Fruit fly (Drosophila melanogaster): ENCODE measurements around the gene Karl.

Gene Karl

DNA sequence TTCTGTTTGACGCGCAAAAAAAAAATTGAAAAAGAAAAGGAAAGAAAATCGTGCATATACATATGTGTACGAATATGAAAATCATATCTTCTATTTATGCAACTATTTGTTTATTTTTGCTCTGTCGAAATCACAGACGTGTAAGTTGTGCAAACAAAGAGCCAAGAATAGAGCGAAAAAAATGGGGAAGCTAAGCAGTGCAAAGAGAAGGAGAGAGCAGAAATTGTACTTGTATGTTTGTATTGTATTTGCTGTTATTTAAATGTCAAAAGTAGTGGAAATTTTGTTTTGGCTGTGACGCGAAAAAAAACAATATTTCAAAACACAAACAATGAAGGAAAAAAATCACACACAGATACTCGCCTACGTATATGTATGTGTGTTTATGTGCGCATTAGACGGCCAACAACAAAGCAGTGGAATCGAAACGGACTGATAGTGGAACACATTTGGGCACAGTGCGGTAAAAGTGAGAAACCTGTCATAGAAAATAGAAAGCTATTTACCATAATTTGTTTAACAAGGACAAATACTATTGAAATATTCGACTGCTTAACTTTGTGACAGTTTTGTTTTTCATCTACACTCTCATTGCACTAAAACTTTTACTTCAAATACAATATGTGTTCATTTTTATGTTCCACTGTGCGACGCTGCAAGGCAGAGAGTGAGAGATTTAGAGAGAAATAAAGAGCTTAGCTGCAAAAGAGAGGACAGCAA, 31.0 kb downstream of the Karl start (continued):
- peak; percentile 91 for TF ChIP-seq CG15601 (tag; optimal IDR thresholded peaks at IDR 0.05)
- TF ChIP-seq tap (tag; optimal IDR thresholded peaks at IDR 0.05): peak; percentile 94
- TF ChIP-seq CG32767 (GFP tag; IDR thresholded peaks at IDR 0.05): peak; percentile 95
- peak; percentile 94 for TF ChIP-seq CG10979 (tag; optimal IDR thresholded peaks at IDR 0.05)
- TF ChIP-seq Med (GFP tag): peak; percentile 99
- no peak for TF ChIP-seq br (optimal IDR thresholded peaks at IDR 0.05)
- TF ChIP-seq Rfx (GFP tag; IDR thresholded peaks at IDR 0.05): peak; percentile 92
- TF ChIP-seq seq (GFP tag; IDR thresholded peaks at IDR 0.05): peak; percentile 95
- TF ChIP-seq Camta (GFP tag; optimal IDR thresholded peaks at IDR 0.05): peak; percentile 92
- TF ChIP-seq MTF-1 (GFP tag; optimal IDR thresholded peaks at IDR 0.05; ENCODE audit: borderline replicate concordance): peak; percentile 82
- TF ChIP-seq Abd-B (GFP tag; optimal IDR thresholded peaks at IDR 0.05): peak; percentile 88
- peak; percentile 68 for TF ChIP-seq D19B (GFP tag; optimal IDR thresholded peaks at IDR 0.05)
- peak; percentile 91 for TF ChIP-seq Rx (GFP tag; IDR thresholded peaks at IDR 0.05)
- peak; percentile 91 for TF ChIP-seq cwo (GFP tag; optimal IDR thresholded peaks at IDR 0.05)
- TF ChIP-seq bigmax (GFP tag; optimal IDR thresholded peaks at IDR 0.05): no peak
- peak; percentile 90 for TF ChIP-seq Nf-YA (GFP tag; IDR thresholded peaks at IDR 0.05)
- TF ChIP-seq NFAT (GFP tag; IDR thresholded peaks at IDR 0.05): peak; percentile 83
- peak; percentile 73 for TF ChIP-seq CG17612 (GFP tag; IDR thresholded peaks at IDR 0.05)
- peak; percentile 85 for TF ChIP-seq onecut (GFP tag; IDR thresholded peaks at IDR 0.05)
- TF ChIP-seq bsh (GFP tag; optimal IDR thresholded peaks at IDR 0.05): peak; percentile 93 to 97
- peak; percentile 94 for TF ChIP-seq CG12071 (GFP tag; optimal IDR thresholded peaks at IDR 0.05)
- peak; percentile 94 for TF ChIP-seq CG14441 (GFP tag; IDR thresholded peaks at IDR 0.05)
- TF ChIP-seq CG10543 (GFP tag; optimal IDR thresholded peaks at IDR 0.05): peak; percentile 68
- peak; percentile 77 for TF ChIP-seq CG8281 (tag; optimal IDR thresholded peaks at IDR 0.05)
- peak; percentile 79 for TF ChIP-seq psq (GFP tag; optimal IDR thresholded peaks at IDR 0.05)
- TF ChIP-seq CG12155 (GFP tag; optimal IDR thresholded peaks at IDR 0.05): peak; percentile 92
- peak; percentile 83 for TF ChIP-seq abd-A (tag; optimal IDR thresholded peaks at IDR 0.05)
- peak; percentile 95 to 96 for TF ChIP-seq dpn (GFP tag; optimal IDR thresholded peaks at IDR 0.05)
- TF ChIP-seq ken (GFP tag; IDR thresholded peaks at IDR 0.05): peak; percentile 95
- peak in 1 of 2 experiments; percentile 63 for TF ChIP-seq crp (GFP tag; optimal IDR thresholded peaks at IDR 0.05)
- peak; percentile 94 for TF ChIP-seq maf-S (GFP tag; optimal IDR thresholded peaks at IDR 0.05)
- TF ChIP-seq sc (optimal IDR thresholded peaks at IDR 0.05): no peak
- TF ChIP-seq sc (GFP tag; optimal IDR thresholded peaks at IDR 0.05): peak; percentile 92
- TF ChIP-seq nmo (GFP tag; optimal IDR thresholded peaks at IDR 0.05): peak; percentile 95
- peak; percentile 42; the same call in 1 of the 3 replicates for TF ChIP-seq vnd (GFP tag; IDR thresholded peaks at IDR 0.05; ENCODE audit: partially characterized antibody)
- peak; percentile 80 for TF ChIP-seq kah (GFP tag; optimal IDR thresholded peaks at IDR 0.05)
- TF ChIP-seq CG34422 (GFP tag; IDR thresholded peaks at IDR 0.05): peak; percentile 94
- TF ChIP-seq oc (tag; optimal IDR thresholded peaks at IDR 0.05): peak; percentile 96
- peak; percentile 95 for TF ChIP-seq CG14050 (GFP tag; IDR thresholded peaks at IDR 0.05)
- TF ChIP-seq CG4282 (GFP tag; optimal IDR thresholded peaks at IDR 0.05): peak; percentile 98
- TF ChIP-seq CG31224 (GFP tag; IDR thresholded peaks at IDR 0.05): peak; percentile 82
- TF ChIP-seq disco-r (GFP tag; optimal IDR thresholded peaks at IDR 0.05): peak; percentile 89
- TF ChIP-seq B-H2 (GFP tag; optimal IDR thresholded peaks at IDR 0.05): peak; percentile 69
- peak; percentile 91 for TF ChIP-seq Oaz (GFP tag; IDR thresholded peaks at IDR 0.05)
- TF ChIP-seq D (optimal IDR thresholded peaks at IDR 0.05): no peak
- peak; percentile 91 for TF ChIP-seq D (GFP tag; optimal IDR thresholded peaks at IDR 0.05)
- TF ChIP-seq CG3838 (GFP tag; optimal IDR thresholded peaks at IDR 0.05): peak; percentile 90
- no peak for TF ChIP-seq Dref (GFP tag; IDR thresholded peaks at IDR 0.05)
- peak; percentile 92 for TF ChIP-seq esg (GFP tag; conservative IDR thresholded peaks at IDR 0.05)
- peak; percentile 96 for TF ChIP-seq CG6689 (GFP tag; IDR thresholded peaks at IDR 0.05)
